Worm (Caenorhabditis elegans) whole organism, mixed stage, embryonic: ENCODE measurements around the gene alh-5.

ENCODE experiments used
- lin-13 ChIP-seq: fragments of 150-350 bp; optimal IDR thresholded peaks from 2 replicates; lab custom pipeline; 2014; ENCODE audit warnings: missing biosample characterization, missing genetic modification characterization
- lsy-2 ChIP-seq: fragments of 150-350 bp; optimal IDR thresholded peaks from 2 replicates; lab custom pipeline; 2014; ENCODE audit warnings: missing biosample characterization, missing genetic modification characterization
- nhr-28 ChIP-seq: fragments of 150-350 bp; optimal IDR thresholded peaks from 2 replicates; lab custom pipeline; 2014; ENCODE audit warnings: missing biosample characterization, missing genetic modification characterization
- sptf-1 ChIP-seq: sonication (generic microtip); optimal IDR thresholded peaks from 2 replicates; lab custom pipeline; 2017; ENCODE audit warnings: mild to moderate bottlenecking, missing genetic modification characterization, moderate library complexity, missing compliant biosample characterization
- unc-62 ChIP-seq: fragments of 150-350 bp; optimal IDR thresholded peaks from 2 replicates; lab custom pipeline; 2014; ENCODE audit warnings: missing biosample characterization, missing genetic modification reagents, missing genetic modification characterization

DNA sequence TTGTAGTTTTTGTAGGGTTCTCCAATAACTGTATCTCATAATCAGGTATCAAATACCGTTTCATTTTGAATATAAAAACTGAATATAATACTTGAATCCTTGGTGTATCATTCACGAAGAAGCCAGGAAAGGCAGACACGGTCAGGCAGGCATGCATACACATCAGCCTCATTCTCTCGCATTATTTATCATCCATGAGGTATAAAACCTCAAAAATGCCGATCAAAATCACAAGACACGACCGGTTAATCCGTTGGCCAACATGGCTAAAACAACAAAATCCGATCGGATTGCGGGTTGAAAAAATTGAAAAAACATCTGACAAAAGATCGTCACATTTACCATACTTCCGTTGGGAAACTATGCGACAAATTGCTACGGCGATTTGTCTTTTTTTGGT lies 23.0 kb upstream of the alh-5 start, which contains the start of gene F59A7.5:
- no peak for TF ChIP-seq sptf-1 (tag; lab: Kevin White, UChicago)
- TF ChIP-seq lsy-2 (tag; lab: Kevin White, UChicago): no peak
- no peak for TF ChIP-seq unc-62 (GFP tag; lab: Kevin White, UChicago)
- TF ChIP-seq lin-13 (tag; lab: Kevin White, UChicago): no peak
- no peak for TF ChIP-seq nhr-28 (tag; lab: Kevin White, UChicago)
